Worm (Caenorhabditis elegans): ENCODE results near the gene sos-1.

ce11 chrV:4525106-4525505, 24.0 kb downstream of the sos-1 start:
- TF ChIP-seq nhr-12 (tag; optimal IDR thresholded peaks at IDR 0.05): no peak
- no peak for TF ChIP-seq elt-1 (tag; optimal IDR thresholded peaks at IDR 0.05; ENCODE audit: borderline replicate concordance, insufficient read depth)
- TF ChIP-seq nhr-237 (tag; optimal IDR thresholded peaks at IDR 0.05): no peak
- TF ChIP-seq unc-62 (GFP tag; optimal IDR thresholded peaks at IDR 0.05): no peak
- no peak for TF ChIP-seq zip-8 (tag; optimal IDR thresholded peaks at IDR 0.05)
- no peak for TF ChIP-seq lin-13 (tag; optimal IDR thresholded peaks at IDR 0.05)
